Fruit fly (Drosophila melanogaster) whole organism, embryonic: ENCODE results near the gene Tom40.

Experiments used
- CG1024 ChIP-seq: fragments of 200-800 bp; sonication (Bioruptor generic); IDR thresholded peaks from 2 replicates; pipeline ENCODE4 v1.3.6; 2022; ENCODE audit warnings: missing biosample characterization, missing genetic modification characterization
- CG10267 ChIP-seq: fragments of 200-800 bp; sonication (Bioruptor generic); optimal IDR thresholded peaks from 2 replicates; lab custom pipeline; 2018; ENCODE audit warnings: missing biosample characterization, mild to moderate bottlenecking, missing genetic modification characterization, moderate library complexity
- CG10274 ChIP-seq: fragments of 200-800 bp; sonication (Bioruptor generic); optimal IDR thresholded peaks from 3 replicates; lab custom pipeline; 2017; ENCODE audit warnings: missing biosample characterization, mild to moderate bottlenecking, missing genetic modification characterization
- CG10366 ChIP-seq: fragments of 200-800 bp; sonication (Bioruptor generic); IDR thresholded peaks from 2 replicates; pipeline ENCODE4 v1.3.6; 2022; ENCODE audit warnings: missing biosample characterization, missing genetic modification characterization
- CG10462 ChIP-seq: fragments of 200-800 bp; sonication (Bioruptor generic); optimal IDR thresholded peaks from 2 replicates; lab custom pipeline; 2016; ENCODE audit warnings: missing biosample characterization, missing genetic modification characterization
- CG10979 ChIP-seq: fragments of 200-800 bp; sonication (Bioruptor generic); optimal IDR thresholded peaks from 2 replicates; lab custom pipeline; 2018; ENCODE audit warnings: missing biosample characterization, mild to moderate bottlenecking, missing genetic modification characterization, moderate library complexity
- CG11085 ChIP-seq: fragments of 200-800 bp; sonication (Bioruptor generic); IDR thresholded peaks from 2 replicates; pipeline ENCODE4 v1.3.6; 2022; ENCODE audit warnings: missing biosample characterization, missing genetic modification characterization
- CG11093 ChIP-seq: fragments of 200-800 bp; sonication (Bioruptor generic); IDR thresholded peaks from 3 replicates; pipeline ENCODE4 v1.3.6; 2022; ENCODE audit warnings: missing biosample characterization, missing genetic modification characterization
- CG14441 ChIP-seq: fragments of 200-800 bp; sonication (Bioruptor generic); IDR thresholded peaks from 2 replicates; pipeline ENCODE4 v1.3.6; 2022; ENCODE audit warnings: missing biosample characterization, missing genetic modification characterization
- CG1602 ChIP-seq: fragments of 200-800 bp; sonication (Bioruptor generic); optimal IDR thresholded peaks from 3 replicates; lab custom pipeline; 2016; ENCODE audit warnings: missing biosample characterization, missing genetic modification characterization
- CG16813 ChIP-seq: fragments of 200-800 bp; sonication (Bioruptor generic); IDR thresholded peaks from 3 replicates; pipeline ENCODE4 v1.3.6; 2022; ENCODE audit warnings: missing biosample characterization, missing genetic modification characterization; ENCODE audit not compliant: partially characterized antibody
- CG2678 ChIP-seq: fragments of 200-800 bp; sonication (Bioruptor generic); optimal IDR thresholded peaks from 3 replicates; lab custom pipeline; 2019; ENCODE audit warnings: missing biosample characterization, mild to moderate bottlenecking, missing genetic modification characterization, moderate library complexity
- CG3838 ChIP-seq: fragments of 200-800 bp; sonication (Bioruptor generic); optimal IDR thresholded peaks from 3 replicates; lab custom pipeline; 2016; ENCODE audit warnings: missing biosample characterization, missing genetic modification characterization
- CG4854 ChIP-seq: fragments of 200-800 bp; sonication (Bioruptor generic); optimal IDR thresholded peaks from 2 replicates; lab custom pipeline; 2016; ENCODE audit warnings: missing biosample characterization, missing genetic modification characterization, inconsistent platforms
- CG7556 ChIP-seq: fragments of 200-800 bp; sonication (Bioruptor generic); optimal IDR thresholded peaks from 2 replicates; lab custom pipeline; 2017; ENCODE audit warnings: missing biosample characterization, mild to moderate bottlenecking, missing genetic modification characterization
- CG7745 ChIP-seq: fragments of 200-800 bp; sonication (Bioruptor generic); optimal IDR thresholded peaks from 2 replicates; lab custom pipeline; 2018; ENCODE audit warnings: missing biosample characterization, mild to moderate bottlenecking, missing genetic modification characterization, moderate library complexity
- CG7963 ChIP-seq: fragments of 200-800 bp; sonication (Bioruptor generic); IDR thresholded peaks from 3 replicates; pipeline ENCODE4 v1.3.6; 2022; ENCODE audit warnings: missing biosample characterization, missing genetic modification characterization; ENCODE audit not compliant: partially characterized antibody
- CG8924 ChIP-seq: fragments of 200-800 bp; optimal IDR thresholded peaks from 3 replicates; lab custom pipeline; 2019; ENCODE audit warnings: missing biosample characterization, mild to moderate bottlenecking, missing genetic modification characterization, moderate library complexity
- CG9876 ChIP-seq: fragments of 200-800 bp; sonication (Bioruptor generic); optimal IDR thresholded peaks from 2 replicates; lab custom pipeline; 2016; ENCODE audit warnings: missing biosample characterization, missing genetic modification characterization
- Dbx ChIP-seq: fragments of 200-800 bp; sonication (Bioruptor generic); IDR thresholded peaks from 3 replicates; pipeline ENCODE4 v1.3.6; 2022; ENCODE audit warnings: missing biosample characterization, missing genetic modification characterization
- Dll ChIP-seq: fragments of 200-800 bp; sonication (Bioruptor generic); IDR thresholded peaks from 4 replicates; pipeline ENCODE4 v1.3.6; 2022; ENCODE audit warnings: missing biosample characterization, missing genetic modification characterization; ENCODE audit not compliant: partially characterized antibody
- E2f2 ChIP-seq: fragments of 200-800 bp; sonication (Bioruptor generic); IDR thresholded peaks from 2 replicates; pipeline ENCODE4 v1.3.6; 2022; ENCODE audit warnings: missing biosample characterization, missing genetic modification characterization
- Eip74EF ChIP-seq, 2 experiments: fragments of 200-800 bp in 1 of 2; fragments of >200 bp in 1 of 2; sonication (Bioruptor generic) in 1 of 2; optimal IDR thresholded peaks; 2 replicates each; lab custom pipeline; 2017 to 2019; ENCODE audit warnings: missing biosample characterization in 2 of 2, missing genetic modification characterization in 2 of 2, mild to moderate bottlenecking in 1 of 2, moderate library complexity in 1 of 2
- Hr51 ChIP-seq, 2 experiments: fragments of 200-800 bp; sonication (Bioruptor generic); optimal IDR thresholded peaks; 2 replicates in 1 of 2; 3 replicates in 1 of 2; lab custom pipeline; 2016 to 2018; ENCODE audit warnings: missing biosample characterization in 2 of 2, missing genetic modification characterization in 2 of 2, mild to moderate bottlenecking in 1 of 2, moderate library complexity in 1 of 2
- NC2β ChIP-seq: fragments of 200-800 bp; sonication (Bioruptor generic); optimal IDR thresholded peaks from 2 replicates; lab custom pipeline; 2016; ENCODE audit warnings: missing biosample characterization, missing genetic modification characterization
- Nf-YB ChIP-seq: fragments of 200-800 bp; sonication (Bioruptor generic); optimal IDR thresholded peaks from 3 replicates; lab custom pipeline; 2019; ENCODE audit warnings: missing biosample characterization, mild to moderate bottlenecking, missing genetic modification characterization, moderate library complexity
- Side ChIP-seq: fragments of 200-800 bp; sonication (Bioruptor generic); optimal IDR thresholded peaks from 2 replicates; lab custom pipeline; 2016; ENCODE audit warnings: missing biosample characterization, missing genetic modification characterization
- Six4 ChIP-seq: fragments of 200-800 bp; sonication (Bioruptor generic); optimal IDR thresholded peaks from 2 replicates; lab custom pipeline; 2016; ENCODE audit warnings: missing biosample characterization, missing genetic modification characterization
- Ssrp ChIP-seq: fragments of 200-800 bp; sonication (Bioruptor generic); optimal IDR thresholded peaks from 2 replicates; lab custom pipeline; 2018; ENCODE audit warnings: missing biosample characterization, mild to moderate bottlenecking, missing genetic modification characterization, moderate library complexity
- Stat92E ChIP-seq, 3 experiments: fragments of >200 bp in 2 of 3; fragments of 200-800 bp in 1 of 3; sonication (Bioruptor generic) in 1 of 3; optimal IDR thresholded peaks; 2 replicates each; lab custom pipeline; 2017 to 2019; ENCODE audit warnings: missing biosample characterization in 3 of 3, missing genetic modification characterization in 3 of 3, mild to moderate bottlenecking in 1 of 3, moderate library complexity in 1 of 3
- Trl ChIP-seq, 3 experiments: fragments of >200 bp in 2 of 3; fragments of 200-800 bp in 1 of 3; sonication (Bioruptor generic) in 1 of 3; optimal IDR thresholded peaks; 2 replicates in 1 of 3; 3 replicates in 2 of 3; lab custom pipeline; 2016 to 2017; ENCODE audit warnings: missing biosample characterization in 1 of 3, missing genetic modification characterization in 1 of 3
- Xrp1 ChIP-seq: fragments of 200-800 bp; sonication (Bioruptor generic); IDR thresholded peaks from 2 replicates; pipeline ENCODE4 v1.3.6; 2022; ENCODE audit warnings: missing biosample characterization, missing genetic modification characterization
- abd-A ChIP-seq: fragments of 200-800 bp; sonication (Bioruptor generic); optimal IDR thresholded peaks from 3 replicates; lab custom pipeline; 2019; ENCODE audit warnings: missing biosample characterization, mild to moderate bottlenecking, missing genetic modification characterization, moderate library complexity
- ap ChIP-seq: fragments of 200-800 bp; sonication (Bioruptor generic); IDR thresholded peaks from 2 replicates; pipeline ENCODE4 v1.3.6; 2022; ENCODE audit warnings: missing biosample characterization, missing genetic modification characterization
- ara ChIP-seq: fragments of 200-800 bp; sonication (Bioruptor generic); IDR thresholded peaks from 2 replicates; pipeline ENCODE4 v1.3.6; 2022; ENCODE audit warnings: missing biosample characterization, missing genetic modification characterization
- bigmax ChIP-seq: fragments of 200-800 bp; sonication (Bioruptor generic); optimal IDR thresholded peaks from 2 replicates; lab custom pipeline; 2018; ENCODE audit warnings: missing biosample characterization, mild to moderate bottlenecking, missing genetic modification characterization
- dimm ChIP-seq: fragments of 200-800 bp; sonication (Bioruptor generic); IDR thresholded peaks from 2 replicates; pipeline ENCODE4 v1.3.6; 2022; ENCODE audit warnings: missing biosample characterization, missing genetic modification characterization
- dmrt11E ChIP-seq: fragments of 200-800 bp; sonication (Bioruptor generic); optimal IDR thresholded peaks from 3 replicates; lab custom pipeline; 2018; ENCODE audit warnings: missing biosample characterization, mild to moderate bottlenecking, missing genetic modification characterization, moderate library complexity
- en ChIP-seq: fragments of 200-800 bp; sonication (Bioruptor generic); optimal IDR thresholded peaks from 2 replicates; lab custom pipeline; 2016; ENCODE audit warnings: missing biosample characterization, missing genetic modification characterization
- ewg ChIP-seq: fragments of 200-800 bp; sonication (Bioruptor generic); optimal IDR thresholded peaks from 3 replicates; lab custom pipeline; 2017; ENCODE audit warnings: mild to moderate bottlenecking, missing biosample characterization, missing genetic modification reagents, missing genetic modification characterization
- hth ChIP-seq: fragments of >200 bp; optimal IDR thresholded peaks from 2 replicates; lab custom pipeline; 2017; ENCODE audit warnings: inconsistent platforms
- lab ChIP-seq: fragments of 200-800 bp; sonication (Bioruptor generic); optimal IDR thresholded peaks from 3 replicates; lab custom pipeline; 2017; ENCODE audit warnings: missing biosample characterization, missing genetic modification characterization, mild to moderate bottlenecking, moderate library complexity, missing genetic modification reagents
- lilli ChIP-seq: fragments of 200-800 bp; sonication (Bioruptor generic); optimal IDR thresholded peaks from 3 replicates; lab custom pipeline; 2016; ENCODE audit warnings: missing biosample characterization, missing genetic modification characterization
- pho ChIP-seq: fragments of 200-800 bp; sonication (Bioruptor generic); optimal IDR thresholded peaks from 2 replicates; lab custom pipeline; 2016; ENCODE audit warnings: missing biosample characterization, missing genetic modification characterization
- slp2 ChIP-seq: fragments of 200-800 bp; sonication (Bioruptor generic); optimal IDR thresholded peaks from 2 replicates; lab custom pipeline; 2016; ENCODE audit warnings: missing biosample characterization, missing genetic modification characterization
- ttk ChIP-seq: fragments of 200-800 bp; sonication (Bioruptor generic); IDR thresholded peaks from 2 replicates; pipeline ENCODE4 v2.1.2; 2022; ENCODE audit warnings: missing biosample characterization, missing genetic modification characterization
- unpg ChIP-seq: fragments of 200-800 bp; sonication (Bioruptor generic); optimal IDR thresholded peaks from 3 replicates; lab custom pipeline; 2018; ENCODE audit warnings: missing biosample characterization, mild to moderate bottlenecking, missing genetic modification characterization, moderate library complexity

Gene Tom40

DNA sequence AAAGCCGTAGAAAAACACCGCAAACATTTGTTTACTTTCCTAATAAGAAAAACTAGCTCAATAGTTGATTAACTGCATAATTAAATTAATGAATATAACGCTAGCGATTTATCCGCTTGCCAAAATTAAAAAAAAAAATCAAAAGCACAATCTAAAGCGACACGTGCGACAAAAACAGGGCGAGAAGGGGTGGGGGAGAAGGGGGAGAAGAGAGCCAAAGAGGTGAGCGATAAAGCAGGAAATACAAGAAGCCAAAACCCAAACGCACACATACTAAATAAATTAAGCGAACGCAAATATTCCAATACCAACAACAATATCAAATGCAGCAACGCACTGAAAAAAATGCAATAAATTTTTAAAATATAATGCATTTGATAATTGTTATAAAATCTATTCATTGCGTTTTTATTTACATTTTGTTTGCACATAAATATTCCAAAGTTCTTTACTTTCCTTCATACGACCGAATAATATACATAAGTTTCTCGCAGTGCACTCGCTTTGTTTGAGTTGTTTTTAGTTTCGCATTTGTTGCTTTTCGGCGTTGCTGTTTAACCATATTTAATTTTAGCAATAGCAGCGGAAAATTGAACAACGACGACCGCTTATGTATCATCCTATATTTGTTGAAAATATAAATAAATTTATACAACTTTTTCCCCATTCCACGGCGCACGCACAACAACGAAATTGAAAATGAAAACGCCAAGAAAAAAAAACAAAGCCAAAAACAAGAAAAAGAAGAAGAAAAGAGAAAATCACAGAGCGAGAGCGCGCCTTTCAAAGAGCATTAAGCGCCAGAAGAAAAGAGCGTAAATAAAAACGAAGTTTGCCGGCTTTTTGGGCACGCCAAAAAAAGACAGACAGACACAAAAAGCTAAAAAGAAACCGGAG is 38.4 kb upstream of the Tom40 start (continued):
- TF ChIP-seq Side (GFP tag; lab: Kevin White, UChicago) (peak; percentile 77), CG2678 (tag; lab: Kevin White, UChicago) (peak; percentile 98), ttk (GFP tag; lab: Robert Waterston, UW) (peak; percentile 96), CG10462 (peak; percentile 88), CG1024 (GFP tag; lab: Robert Waterston, UW) (peak; percentile 92), slp2 (GFP tag; lab: Kevin White, UChicago) (peak; percentile 84), Hr51 (GFP tag; optimal IDR thresholded peaks at IDR 0.05; lab: Kevin White, UChicago) (peak; percentile 88 to 98), Xrp1 (GFP tag; lab: Robert Waterston, UW) (peak; percentile 95), CG7745 (tag; lab: Kevin White, UChicago) (no peak), E2f2 (GFP tag; lab: Robert Waterston, UW) (peak; percentile 82), en (GFP tag; lab: Kevin White, UChicago) (peak; percentile 78), ewg (GFP tag; lab: Kevin White, UChicago) (peak; percentile 91), hth (lab: Kevin White, UChicago) (no peak), bigmax (GFP tag; lab: Kevin White, UChicago) (peak; percentile 51), dmrt11E (tag; lab: Kevin White, UChicago) (peak; percentile 76), CG3838 (GFP tag; lab: Kevin White, UChicago) (peak; percentile 86), CG8924 (tag; lab: Kevin White, UChicago) (peak; percentile 97), Nf-YB (GFP tag; lab: Kevin White, UChicago) (peak; percentile 82), Six4 (GFP tag; lab: Kevin White, UChicago) (peak; percentile 91), CG11085 (GFP tag; lab: Robert Waterston, UW) (peak; percentile 93), Eip74EF (GFP tag; optimal IDR thresholded peaks at IDR 0.05; lab: Kevin White, UChicago) (peak in 1 of 2 experiments; percentile 97), CG1602 (peak; percentile 92), Dbx (peak; percentile 97), Trl (optimal IDR thresholded peaks at IDR 0.05; lab: Kevin White, UChicago) (peak; percentile 61 to 89), Trl (GFP tag; optimal IDR thresholded peaks at IDR 0.05; lab: Kevin White, UChicago) (peak; percentile 77), CG14441 (GFP tag; lab: Robert Waterston, UW) (peak; percentile 97), Dll (GFP tag; lab: Robert Waterston, UW) (no peak), unpg (GFP tag; lab: Kevin White, UChicago) (peak; percentile 97), CG10267 (tag; lab: Kevin White, UChicago) (peak; percentile 89), CG7556 (GFP tag; lab: Kevin White, UChicago) (peak; percentile 96), CG7963 (GFP tag; lab: Robert Waterston, UW) (no peak), lilli (GFP tag; lab: Kevin White, UChicago) (peak; percentile 93), CG16813 (GFP tag; lab: Robert Waterston, UW) (no peak), CG10274 (GFP tag; lab: Kevin White, UChicago) (peak; percentile 86), dimm (GFP tag; lab: Robert Waterston, UW) (peak; percentile 88), CG4854 (peak; percentile 91), CG10366 (GFP tag; lab: Robert Waterston, UW) (peak; percentile 96), abd-A (tag; lab: Kevin White, UChicago) (peak; percentile 50), ap (peak; percentile 96), NC2β (GFP tag; lab: Kevin White, UChicago) (peak; percentile 72), CG11093 (GFP tag; lab: Robert Waterston, UW) (peak; percentile 91), ara (GFP tag; lab: Robert Waterston, UW) (peak; percentile 90), Stat92E (GFP tag; optimal IDR thresholded peaks at IDR 0.05; lab: Kevin White, UChicago) (no peak), Ssrp (tag; lab: Kevin White, UChicago) (peak; percentile 95), CG9876 (GFP tag; lab: Kevin White, UChicago) (peak; percentile 66), CG10979 (tag; lab: Kevin White, UChicago) (peak; percentile 93), pho (GFP tag; lab: Kevin White, UChicago) (peak; percentile 92), lab (GFP tag; lab: Kevin White, UChicago) (peak; percentile 98)
